Fruit fly (Drosophila melanogaster): ENCODE measurements around the gene CG3792.

CG3792 gene

DNA sequence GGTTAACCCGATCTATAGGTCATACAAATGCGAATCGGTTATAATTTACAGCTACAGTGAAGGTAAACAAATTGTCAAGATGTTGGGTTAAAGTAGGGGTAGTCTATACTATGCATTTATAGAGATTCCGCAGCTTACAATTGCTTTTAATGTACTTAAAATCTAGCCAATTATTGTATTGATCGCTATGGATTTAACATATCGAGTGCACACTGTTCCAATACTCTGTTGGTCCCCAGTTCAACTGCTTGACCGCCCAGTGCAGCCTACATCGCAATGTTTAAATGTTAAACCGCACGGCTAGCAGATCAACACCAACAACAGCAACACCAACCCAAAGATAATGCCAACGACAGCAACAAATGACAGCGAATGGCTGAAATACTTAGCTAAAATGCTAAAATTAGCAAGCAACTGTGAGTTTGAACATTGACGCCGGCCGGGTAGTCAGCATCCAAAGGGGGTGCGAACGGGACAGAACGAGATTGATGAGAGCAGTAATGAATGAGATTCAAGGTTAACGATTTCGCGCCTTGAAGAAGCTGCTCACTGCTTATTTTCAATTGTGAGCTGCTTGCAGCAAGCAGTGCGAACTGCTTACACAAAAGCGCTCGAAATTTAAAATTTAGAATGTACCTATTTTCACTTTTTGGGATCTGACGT is 23.9 kb downstream of the CG3792 start:
- TF ChIP-seq Hr78 (GFP tag; optimal IDR thresholded peaks at IDR 0.05) (peak; percentile 61), lola (GFP tag; optimal IDR thresholded peaks at IDR 0.05) (peak; percentile 93), Myc (optimal IDR thresholded peaks at IDR 0.05) (peak; percentile 76), GATAd (GFP tag; optimal IDR thresholded peaks at IDR 0.05) (no peak), Vsx2 (GFP tag; optimal IDR thresholded peaks at IDR 0.05; ENCODE audit: partially characterized antibody) (peak; percentile 23), Rel (GFP tag; optimal IDR thresholded peaks at IDR 0.05) (no peak), Rel (tag; optimal IDR thresholded peaks at IDR 0.05) (peak; percentile 13), ey (GFP tag; optimal IDR thresholded peaks at IDR 0.05) (no peak), Dif (GFP tag; optimal IDR thresholded peaks at IDR 0.05; ENCODE audit: partially characterized antibody) (peak; percentile 77), Dfd (GFP tag; optimal IDR thresholded peaks at IDR 0.05) (no peak), CG9705 (GFP tag; optimal IDR thresholded peaks at IDR 0.05) (no peak), pan (optimal IDR thresholded peaks at IDR 0.05) (no peak), N (GFP tag; optimal IDR thresholded peaks at IDR 0.05) (peak; percentile 97), sv (GFP tag; optimal IDR thresholded peaks at IDR 0.05) (peak; percentile 7)

DNA sequence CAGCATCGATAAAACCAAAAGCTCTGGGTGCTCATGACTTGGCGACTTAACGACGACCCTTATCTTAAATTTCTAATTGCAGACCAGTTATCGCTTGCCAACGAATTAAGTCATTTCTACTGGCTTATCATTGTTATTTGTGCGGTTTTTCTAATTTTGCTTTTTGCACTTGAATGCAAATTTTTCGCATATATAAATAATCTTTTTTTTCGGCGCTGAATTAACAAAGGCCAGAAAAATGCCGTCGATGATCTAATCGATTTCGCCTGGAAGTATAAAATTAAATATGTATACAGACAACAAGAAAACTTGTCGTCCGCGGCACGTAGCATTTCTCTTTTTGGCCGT is 24.4 kb downstream of the CG3792 start:
- TF ChIP-seq dsf (GFP tag; optimal IDR thresholded peaks at IDR 0.05; ENCODE audit: borderline replicate concordance): no peak
- TF ChIP-seq brk (GFP tag; optimal IDR thresholded peaks at IDR 0.05): peak; percentile 40
- TF ChIP-seq foxo (GFP tag; optimal IDR thresholded peaks at IDR 0.05): peak in 1 of 2 experiments; percentile 34

DNA sequence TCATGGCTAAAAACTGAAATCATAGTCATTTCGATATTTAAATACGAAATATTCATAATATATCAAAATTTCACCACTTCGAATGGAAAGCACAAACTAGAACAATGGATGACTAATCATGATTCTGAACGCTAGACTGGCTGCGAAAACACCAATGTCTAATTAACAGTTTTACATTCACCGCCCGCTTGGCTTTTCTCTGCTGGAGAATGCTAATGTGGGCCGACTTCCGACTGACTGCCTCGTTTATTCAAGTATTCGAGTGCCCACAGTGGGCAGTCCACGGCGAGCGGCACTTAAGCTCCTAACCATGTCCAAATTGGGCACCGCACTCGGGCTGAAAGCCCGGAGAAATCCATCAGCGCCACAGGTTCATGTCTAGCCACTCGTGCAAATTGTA is 24.9 kb downstream of the CG3792 start:
- no peak for TF ChIP-seq brk (GFP tag; optimal IDR thresholded peaks at IDR 0.05)
- no peak for TF ChIP-seq dl (GFP tag; optimal IDR thresholded peaks at IDR 0.05; ENCODE audit: insufficient read depth in 1 of 2, partially characterized antibody in 2 of 2)
- TF ChIP-seq fru (GFP tag; optimal IDR thresholded peaks at IDR 0.05): no peak
- no peak for TF ChIP-seq Hnf4 (GFP tag; optimal IDR thresholded peaks at IDR 0.05)
- no peak for TF ChIP-seq dmrt93B (GFP tag; optimal IDR thresholded peaks at IDR 0.05)
- TF ChIP-seq Sp1 (GFP tag; optimal IDR thresholded peaks at IDR 0.05): no peak
- TF ChIP-seq pan (optimal IDR thresholded peaks at IDR 0.05): no peak
- no peak for TF ChIP-seq br (GFP tag; optimal IDR thresholded peaks at IDR 0.05)
- TF ChIP-seq N (GFP tag; optimal IDR thresholded peaks at IDR 0.05): no peak
- TF ChIP-seq Hr78 (GFP tag; optimal IDR thresholded peaks at IDR 0.05): no peak
- no peak for TF ChIP-seq CrebA (GFP tag; optimal IDR thresholded peaks at IDR 0.05; ENCODE audit: borderline replicate concordance)

DNA sequence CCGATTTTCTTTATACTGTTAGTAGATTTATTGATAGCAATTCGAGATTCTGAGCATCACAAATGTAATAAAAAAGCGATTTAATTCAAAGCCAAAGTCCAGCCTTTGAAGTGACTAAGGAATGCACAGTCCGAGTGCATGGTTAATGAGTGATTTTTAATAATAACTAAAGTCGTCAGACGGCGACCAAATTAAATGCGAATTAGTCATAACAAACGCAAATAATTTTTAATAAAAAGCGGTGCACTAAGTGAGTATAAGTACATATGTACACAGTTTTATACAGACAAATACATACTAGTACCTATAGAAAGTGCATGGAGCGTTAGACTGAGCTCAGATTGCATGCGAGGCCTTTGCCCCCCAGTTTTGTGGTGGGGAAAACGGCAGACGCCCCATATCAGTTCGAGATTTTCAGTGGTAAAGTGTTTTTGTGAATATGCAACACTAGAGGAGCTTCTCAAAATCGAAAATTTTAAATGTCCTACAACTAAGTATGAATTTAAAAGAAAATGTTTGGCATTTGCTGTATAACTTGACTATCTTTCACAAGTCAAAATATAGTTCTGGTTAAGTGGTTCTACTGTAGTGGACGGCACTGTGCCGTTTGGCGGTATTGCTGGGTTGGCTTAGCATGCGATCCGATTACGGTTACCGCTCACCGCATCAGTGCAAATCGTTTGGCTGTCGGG is 25.7 kb downstream of the CG3792 start:
- TF ChIP-seq Myc (optimal IDR thresholded peaks at IDR 0.05) (no peak), dmrt93B (GFP tag; optimal IDR thresholded peaks at IDR 0.05) (no peak), tai (GFP tag; optimal IDR thresholded peaks at IDR 0.05) (peak; percentile 13), rgr (GFP tag; optimal IDR thresholded peaks at IDR 0.05) (peak; percentile 73), HLH106 (tag; optimal IDR thresholded peaks at IDR 0.05) (no peak), Hr78 (GFP tag; optimal IDR thresholded peaks at IDR 0.05) (no peak), lola (GFP tag; optimal IDR thresholded peaks at IDR 0.05) (no peak), woc (GFP tag; optimal IDR thresholded peaks at IDR 0.05) (peak; percentile 19), h (GFP tag; optimal IDR thresholded peaks at IDR 0.05) (peak; percentile 78), CG9705 (GFP tag; optimal IDR thresholded peaks at IDR 0.05) (no peak), Vsx2 (GFP tag; optimal IDR thresholded peaks at IDR 0.05; ENCODE audit: partially characterized antibody) (no peak), sage (GFP tag; optimal IDR thresholded peaks at IDR 0.05) (no peak), sv (GFP tag; optimal IDR thresholded peaks at IDR 0.05) (no peak), Hr83 (GFP tag; optimal IDR thresholded peaks at IDR 0.05; ENCODE audit: poor library complexity, severe bottlenecking) (no peak), br (GFP tag; optimal IDR thresholded peaks at IDR 0.05) (peak; percentile 62), CG32264 (GFP tag; optimal IDR thresholded peaks at IDR 0.05) (peak; percentile 14), Dif (GFP tag; optimal IDR thresholded peaks at IDR 0.05; ENCODE audit: partially characterized antibody) (no peak), usp (GFP tag; optimal IDR thresholded peaks at IDR 0.05) (no peak), GATAd (GFP tag; optimal IDR thresholded peaks at IDR 0.05) (no peak), Hnf4 (GFP tag; optimal IDR thresholded peaks at IDR 0.05) (peak; percentile 61), psq (GFP tag; optimal IDR thresholded peaks at IDR 0.05) (peak; percentile 39), brk (GFP tag; optimal IDR thresholded peaks at IDR 0.05) (no peak), jim (GFP tag; optimal IDR thresholded peaks at IDR 0.05) (no peak), dl (GFP tag; optimal IDR thresholded peaks at IDR 0.05; ENCODE audit: insufficient read depth in 1 of 2, partially characterized antibody in 2 of 2) (no peak), dsf (GFP tag; optimal IDR thresholded peaks at IDR 0.05; ENCODE audit: borderline replicate concordance) (no peak), pan (optimal IDR thresholded peaks at IDR 0.05) (no peak), OdsH (GFP tag; optimal IDR thresholded peaks at IDR 0.05) (peak; percentile 81), CrebA (GFP tag; optimal IDR thresholded peaks at IDR 0.05; ENCODE audit: borderline replicate concordance) (no peak), Abd-B (GFP tag; optimal IDR thresholded peaks at IDR 0.05) (no peak), Mio (GFP tag; optimal IDR thresholded peaks at IDR 0.05) (no peak), fru (GFP tag; optimal IDR thresholded peaks at IDR 0.05) (peak; percentile 72), Sp1 (GFP tag; optimal IDR thresholded peaks at IDR 0.05) (peak; percentile 46), Jra (GFP tag; optimal IDR thresholded peaks at IDR 0.05) (peak; percentile 17), Dfd (GFP tag; optimal IDR thresholded peaks at IDR 0.05) (no peak), N (GFP tag; optimal IDR thresholded peaks at IDR 0.05) (no peak), ey (GFP tag; optimal IDR thresholded peaks at IDR 0.05) (peak; percentile 78), Rel (GFP tag; optimal IDR thresholded peaks at IDR 0.05) (no peak), Rel (tag; optimal IDR thresholded peaks at IDR 0.05) (no peak)
